Worm (Caenorhabditis elegans) whole organism, young adult: ENCODE measurements around the gene T11B7.1.

Experiments used
- dpl-1 ChIP-seq: fragments of 150-350 bp; optimal IDR thresholded peaks from 2 replicates; lab custom pipeline; 2014; ENCODE audit warnings: missing biosample characterization, missing genetic modification reagents, missing genetic modification characterization
- lir-1 ChIP-seq: fragments of 200-800 bp; sonication (Bioruptor generic); conservative IDR thresholded peaks from 2 replicates; pipeline ENCODE4 v1.3.6; 2022; ENCODE audit warnings: missing genetic modification reagents, missing genetic modification characterization, missing compliant biosample characterization

ce11 chrIV:8819471-8819870, 21.0 kb upstream of the T11B7.1 start:
- TF ChIP-seq lir-1 (GFP tag; lab: Robert Waterston, UW) (no peak), dpl-1 (GFP tag; lab: Kevin White, UChicago) (no peak)
